Fruit fly (Drosophila melanogaster) whole organism, pupa: ENCODE measurements around the gene Iru.

Experiments
- CG14655 ChIP-seq: fragments of 200-800 bp; sonication (Bioruptor generic); optimal IDR thresholded peaks from 3 replicates; lab custom pipeline; 2017; ENCODE audit warnings: mild to moderate bottlenecking, missing biosample characterization, missing genetic modification reagents, missing genetic modification characterization
- gl ChIP-seq: fragments of 200-800 bp; sonication (Bioruptor generic); optimal IDR thresholded peaks from 2 replicates; lab custom pipeline; 2018; ENCODE audit warnings: missing biosample characterization, mild to moderate bottlenecking, missing genetic modification characterization

dm6 chr3R:8968837-8969236, 37.4 kb upstream of the Iru start:
- TF ChIP-seq CG14655 (GFP tag; lab: Kevin White, UChicago) (peak; percentile 20), gl (tag; lab: Kevin White, UChicago) (no peak)
